Worm (Caenorhabditis elegans): Measurements from ENCODE around the gene erfa-3.

erfa-3 gene

DNA sequence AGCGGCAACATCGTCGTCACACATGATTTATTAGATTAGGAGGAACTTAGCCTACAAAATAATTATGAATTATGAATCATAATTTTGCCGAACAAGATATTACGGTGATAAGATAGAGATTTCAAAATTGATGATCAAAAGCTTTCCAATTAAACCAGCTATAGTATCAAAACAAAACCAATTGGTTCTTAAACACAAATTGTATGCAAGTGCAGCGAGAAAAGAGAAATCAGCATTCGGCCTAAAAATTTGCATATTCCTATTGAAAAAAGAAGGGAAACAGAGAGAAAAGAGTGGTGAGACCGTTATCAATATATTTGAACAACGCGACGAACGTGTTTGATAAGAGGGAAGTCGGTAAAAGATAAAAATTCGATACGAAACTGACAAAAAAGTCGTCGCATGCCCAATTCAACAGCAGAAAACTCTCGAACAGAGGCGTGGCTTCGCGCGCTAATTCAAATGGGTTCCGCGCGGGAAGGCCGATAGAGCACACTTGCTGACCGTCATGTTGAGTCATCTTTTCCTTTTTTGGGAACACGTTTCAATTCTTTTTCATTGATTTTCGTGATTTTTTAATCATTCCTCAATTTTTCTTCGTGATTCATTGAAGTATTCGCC lies 34.7 kb downstream of the erfa-3 start, which contains the start of gene act-2:
Gene act-2 (minus strand): TSS at position 51 of the 621 bp plus-strand sequence.
- TF ChIP-seq tbx-2 (tag; optimal IDR thresholded peaks at IDR 0.05) (peak; percentile 60), dpl-1 (GFP tag; optimal IDR thresholded peaks at IDR 0.05) (peak; percentile 89 to 93 (median 93)), ceh-88 (GFP tag; IDR thresholded peaks at IDR 0.05) (no peak; the same call in 1 of the 2 replicates), fkh-4 (tag; optimal IDR thresholded peaks at IDR 0.05; ENCODE audit: borderline replicate concordance) (no peak), unc-62 (GFP tag; optimal IDR thresholded peaks at IDR 0.05) (no peak), unc-30 (tag; optimal IDR thresholded peaks at IDR 0.05) (no peak), nhr-19 (GFP tag; conservative IDR thresholded peaks at IDR 0.05) (peak; percentile 61), hpl-2 (GFP tag; optimal IDR thresholded peaks at IDR 0.05) (no peak), pqm-1 (tag; optimal IDR thresholded peaks at IDR 0.05) (no peak), zag-1 (tag; optimal IDR thresholded peaks at IDR 0.05) (no peak), nhr-85 (tag) (peak; percentile 87), irx-1 (tag; optimal IDR thresholded peaks at IDR 0.05) (no peak), zip-4 (GFP tag; optimal IDR thresholded peaks at IDR 0.05) (no peak), snpc-4 (tag; optimal IDR thresholded peaks at IDR 0.05) (no peak), C16A3.4 (tag; optimal IDR thresholded peaks at IDR 0.05) (peak; percentile 66), fkh-10 (GFP tag; optimal IDR thresholded peaks at IDR 0.05) (peak; percentile 47), xbp-1 (tag; optimal IDR thresholded peaks at IDR 0.05) (peak; percentile 69), lir-3 (tag; optimal IDR thresholded peaks at IDR 0.05; ENCODE audit: poor library complexity) (peak; percentile 32), grh-1 (GFP tag; IDR thresholded peaks at IDR 0.05) (no peak), nhr-20 (tag; optimal IDR thresholded peaks at IDR 0.05) (peak; percentile 86), mep-1 (tag; optimal IDR thresholded peaks at IDR 0.05) (peak; percentile 75), nhr-77 (tag; optimal IDR thresholded peaks at IDR 0.05) (peak; percentile 47), nhr-90 (tag; optimal IDR thresholded peaks at IDR 0.05; ENCODE audit: poor library complexity) (peak; percentile 62), nhr-11 (tag; optimal IDR thresholded peaks at IDR 0.05) (no peak), tlp-1 (tag; optimal IDR thresholded peaks at IDR 0.05) (no peak), nhr-76 (tag; optimal IDR thresholded peaks at IDR 0.05) (no peak), skn-1 (tag; optimal IDR thresholded peaks at IDR 0.05) (peak; percentile 63), efl-3 (GFP tag; optimal IDR thresholded peaks at IDR 0.05) (no peak), ceh-63 (GFP tag; optimal IDR thresholded peaks at IDR 0.05) (no peak), elt-3 (tag; optimal IDR thresholded peaks at IDR 0.05) (peak in 4 of 6 experiments; percentile 53 to 94 (median 74)), lin-13 (GFP tag; optimal IDR thresholded peaks at IDR 0.05) (peak; percentile 77), unc-98 (GFP tag; IDR thresholded peaks at IDR 0.05) (no peak), fkh-8 (tag; optimal IDR thresholded peaks at IDR 0.05) (peak; percentile 87), ztf-11 (tag; optimal IDR thresholded peaks at IDR 0.05) (no peak), unc-130 (tag; optimal IDR thresholded peaks at IDR 0.05) (no peak), mdl-1 (tag; optimal IDR thresholded peaks at IDR 0.05) (peak in 1 of 2 experiments; percentile 64), C04F5.9 (tag; optimal IDR thresholded peaks at IDR 0.05) (no peak), lin-39 (tag; optimal IDR thresholded peaks at IDR 0.05) (no peak), sox-4 (tag; optimal IDR thresholded peaks at IDR 0.05) (no peak), vab-15 (tag; optimal IDR thresholded peaks at IDR 0.05) (no peak), egl-27 (tag; optimal IDR thresholded peaks at IDR 0.05) (no peak), aha-1 (tag; optimal IDR thresholded peaks at IDR 0.05) (no peak), ceh-8 (GFP tag; optimal IDR thresholded peaks at IDR 0.05) (no peak), swsn-7 (tag; optimal IDR thresholded peaks at IDR 0.05) (peak; percentile 75), unc-86 (tag; optimal IDR thresholded peaks at IDR 0.05) (peak; percentile 68), sptf-1 (tag; optimal IDR thresholded peaks at IDR 0.05) (no peak), ceh-90 (tag; optimal IDR thresholded peaks at IDR 0.05) (no peak), F16B12.6 (tag; optimal IDR thresholded peaks at IDR 0.05) (peak; percentile 13), alr-1 (tag; optimal IDR thresholded peaks at IDR 0.05; ENCODE audit: borderline replicate concordance) (no peak), lin-15B (tag; optimal IDR thresholded peaks at IDR 0.05) (peak; percentile 65), hlh-17 (GFP tag; optimal IDR thresholded peaks at IDR 0.05; ENCODE audit: borderline replicate concordance) (no peak), rnt-1 (tag; optimal IDR thresholded peaks at IDR 0.05) (peak; percentile 18)
